Fruit fly (Drosophila melanogaster) whole organism, prepupa: ENCODE data around the gene Cypl.

Source experiments
- Blimp-1 ChIP-seq: fragments of 200-800 bp; sonication (Bioruptor generic); optimal IDR thresholded peaks from 3 replicates; lab custom pipeline; 2017; ENCODE audit warnings: missing biosample characterization, missing genetic modification characterization, mild to moderate bottlenecking, moderate library complexity, missing genetic modification reagents
- CG10631 ChIP-seq: fragments of 200-800 bp; sonication (Bioruptor generic); optimal IDR thresholded peaks from 2 replicates; lab custom pipeline; 2016; ENCODE audit warnings: missing biosample characterization, missing genetic modification characterization
- CG10669 ChIP-seq: fragments of 200-800 bp; sonication (Bioruptor generic); optimal IDR thresholded peaks from 3 replicates; lab custom pipeline; 2018; ENCODE audit warnings: missing biosample characterization, mild to moderate bottlenecking, missing genetic modification characterization, moderate library complexity
- CG11294 ChIP-seq: fragments of 200-800 bp; sonication (Bioruptor generic); IDR thresholded peaks from 2 replicates; pipeline ENCODE4 v1.3.6; 2022; ENCODE audit warnings: missing biosample characterization, missing genetic modification characterization
- CG11762 ChIP-seq: fragments of 200-800 bp; sonication (Bioruptor generic); optimal IDR thresholded peaks from 3 replicates; lab custom pipeline; 2016; ENCODE audit warnings: missing biosample characterization, missing genetic modification characterization; ENCODE audit not compliant: insufficient read depth
- CG11902 ChIP-seq: fragments of 200-800 bp; sonication (Bioruptor generic); optimal IDR thresholded peaks from 3 replicates; lab custom pipeline; 2016; ENCODE audit warnings: missing biosample characterization, missing genetic modification characterization
- CG15336 ChIP-seq: fragments of 200-800 bp; sonication (Bioruptor generic); IDR thresholded peaks from 2 replicates; pipeline ENCODE4 v1.3.6; 2022; ENCODE audit warnings: missing biosample characterization, missing genetic modification characterization
- CG1621 ChIP-seq: fragments of 200-800 bp; sonication (Bioruptor generic); optimal IDR thresholded peaks from 3 replicates; lab custom pipeline; 2018; ENCODE audit warnings: missing biosample characterization, mild to moderate bottlenecking, missing genetic modification characterization
- CG16779 ChIP-seq: fragments of 200-800 bp; sonication (Bioruptor generic); optimal IDR thresholded peaks from 3 replicates; lab custom pipeline; 2017; ENCODE audit warnings: missing biosample characterization, mild to moderate bottlenecking, missing genetic modification characterization
- CG3032 ChIP-seq: fragments of 200-800 bp; optimal IDR thresholded peaks from 2 replicates; lab custom pipeline; 2019; ENCODE audit warnings: missing biosample characterization, mild to moderate bottlenecking, missing genetic modification characterization, moderate library complexity
- CG3919 ChIP-seq: fragments of 200-800 bp; sonication (Bioruptor generic); optimal IDR thresholded peaks from 3 replicates; lab custom pipeline; 2016; ENCODE audit warnings: missing biosample characterization, missing genetic modification characterization
- CG4318 ChIP-seq: fragments of 200-800 bp; sonication (Bioruptor generic); optimal IDR thresholded peaks from 3 replicates; lab custom pipeline; 2017; ENCODE audit warnings: missing biosample characterization, mild to moderate bottlenecking, missing genetic modification characterization
- CG6163 ChIP-seq: fragments of 200-800 bp; sonication (Bioruptor generic); IDR thresholded peaks from 3 replicates; pipeline ENCODE4 v1.3.6; 2022; ENCODE audit warnings: missing biosample characterization, missing genetic modification characterization
- CG6792 ChIP-seq: fragments of 200-800 bp; sonication (Bioruptor generic); optimal IDR thresholded peaks from 3 replicates; lab custom pipeline; 2016; ENCODE audit warnings: missing biosample characterization, missing genetic modification characterization
- CG6808 ChIP-seq: fragments of 200-800 bp; sonication (Bioruptor generic); optimal IDR thresholded peaks from 3 replicates; lab custom pipeline; 2017; ENCODE audit warnings: missing biosample characterization, missing genetic modification characterization, mild to moderate bottlenecking, moderate library complexity, missing genetic modification reagents
- CG6854 ChIP-seq: fragments of 200-800 bp; sonication (Bioruptor generic); optimal IDR thresholded peaks from 2 replicates; lab custom pipeline; 2017; ENCODE audit warnings: missing biosample characterization, mild to moderate bottlenecking, missing genetic modification characterization
- CG7368 ChIP-seq: fragments of 200-800 bp; sonication (Bioruptor generic); optimal IDR thresholded peaks from 3 replicates; lab custom pipeline; 2016; ENCODE audit warnings: missing biosample characterization, missing genetic modification characterization
- CG8119 ChIP-seq: fragments of 200-800 bp; sonication (Bioruptor generic); IDR thresholded peaks from 3 replicates; pipeline ENCODE4 v1.3.6; 2022; ENCODE audit warnings: missing biosample characterization, missing genetic modification characterization
- CG8319 ChIP-seq: fragments of 200-800 bp; sonication (Bioruptor generic); optimal IDR thresholded peaks from 3 replicates; lab custom pipeline; 2016; ENCODE audit warnings: missing biosample characterization, missing genetic modification characterization
- CG8632 ChIP-seq: fragments of 200-800 bp; sonication (Bioruptor generic); optimal IDR thresholded peaks from 3 replicates; lab custom pipeline; 2016; ENCODE audit warnings: missing biosample characterization, missing genetic modification characterization
- CG9139 ChIP-seq: fragments of 200-800 bp; sonication (Bioruptor generic); optimal IDR thresholded peaks from 3 replicates; lab custom pipeline; 2017; ENCODE audit warnings: missing biosample characterization, mild to moderate bottlenecking, missing genetic modification characterization
- Eip78C ChIP-seq: fragments of 200-800 bp; sonication (Bioruptor generic); peaks from one replicate; lab custom pipeline; 2016; ENCODE audit warnings: missing biosample characterization, missing genetic modification characterization
- Ets96B ChIP-seq: fragments of 200-800 bp; optimal IDR thresholded peaks from 2 replicates; lab custom pipeline; 2019; ENCODE audit warnings: missing biosample characterization, mild to moderate bottlenecking, missing genetic modification characterization, moderate library complexity
- Hr38 ChIP-seq: sonication (Bioruptor generic); optimal IDR thresholded peaks from 2 replicates; lab custom pipeline; 2016; ENCODE audit warnings: missing biosample characterization, missing genetic modification characterization
- Hr39 ChIP-seq: fragments of 200-800 bp; sonication (Bioruptor generic); optimal IDR thresholded peaks from 2 replicates; lab custom pipeline; 2016; ENCODE audit warnings: missing biosample characterization, missing genetic modification characterization
- Hr4 ChIP-seq: fragments of 200-800 bp; sonication (Bioruptor generic); optimal IDR thresholded peaks from 3 replicates; lab custom pipeline; 2016; ENCODE audit warnings: missing biosample characterization, missing genetic modification characterization
- Lpt ChIP-seq: fragments of 200-800 bp; sonication (Bioruptor generic); optimal IDR thresholded peaks from 3 replicates; lab custom pipeline; 2016; ENCODE audit warnings: missing biosample characterization, missing genetic modification characterization
- Met ChIP-seq: fragments of 200-800 bp; sonication (Bioruptor generic); optimal IDR thresholded peaks from 3 replicates; lab custom pipeline; 2016; ENCODE audit warnings: missing biosample characterization, missing genetic modification characterization
- OdsH ChIP-seq: fragments of 200-800 bp; sonication (Bioruptor generic); optimal IDR thresholded peaks from 3 replicates; lab custom pipeline; 2016; ENCODE audit warnings: missing biosample characterization, missing genetic modification characterization
- Smox ChIP-seq: fragments of 200-800 bp; sonication (Bioruptor generic); optimal IDR thresholded peaks from 3 replicates; lab custom pipeline; 2016; ENCODE audit warnings: missing biosample characterization, missing genetic modification characterization
- Sox102F ChIP-seq: fragments of 200-800 bp; sonication (Bioruptor generic); optimal IDR thresholded peaks from 2 replicates; lab custom pipeline; 2016; ENCODE audit warnings: missing biosample characterization, mild to moderate bottlenecking, missing genetic modification characterization
- Sox14 ChIP-seq: fragments of 200-800 bp; sonication (Bioruptor generic); optimal IDR thresholded peaks from 3 replicates; lab custom pipeline; 2016; ENCODE audit warnings: missing biosample characterization, missing genetic modification characterization
- Sox15 ChIP-seq: fragments of 200-800 bp; sonication (Bioruptor generic); optimal IDR thresholded peaks from 3 replicates; lab custom pipeline; 2016; ENCODE audit warnings: missing biosample characterization, missing genetic modification characterization
- acj6 ChIP-seq: fragments of 200-800 bp; sonication (Bioruptor generic); optimal IDR thresholded peaks from 3 replicates; lab custom pipeline; 2016; ENCODE audit warnings: missing biosample characterization, missing genetic modification characterization
- cyc ChIP-seq: fragments of 200-800 bp; sonication (Bioruptor generic); optimal IDR thresholded peaks from 3 replicates; lab custom pipeline; 2016; ENCODE audit warnings: missing biosample characterization, missing genetic modification characterization
- dac ChIP-seq: fragments of 200-800 bp; sonication (Bioruptor generic); optimal IDR thresholded peaks from 2 replicates; lab custom pipeline; 2017; ENCODE audit warnings: missing biosample characterization, mild to moderate bottlenecking, missing genetic modification characterization
- dsx ChIP-seq: fragments of 200-800 bp; optimal IDR thresholded peaks from 3 replicates; lab custom pipeline; 2019; ENCODE audit warnings: missing biosample characterization, mild to moderate bottlenecking, missing genetic modification characterization, moderate library complexity; ENCODE audit not compliant: poor library complexity, severe bottlenecking
- esn ChIP-seq: fragments of 200-800 bp; sonication (Bioruptor generic); optimal IDR thresholded peaks from 2 replicates; lab custom pipeline; 2016; ENCODE audit warnings: missing biosample characterization, mild to moderate bottlenecking, missing genetic modification characterization, moderate library complexity
- fd85E ChIP-seq: fragments of 200-800 bp; sonication (Bioruptor generic); optimal IDR thresholded peaks from 3 replicates; lab custom pipeline; 2016; ENCODE audit warnings: missing biosample characterization, missing genetic modification characterization
- fkh ChIP-seq: fragments of 200-800 bp; sonication (Bioruptor generic); optimal IDR thresholded peaks from 3 replicates; lab custom pipeline; 2017; ENCODE audit warnings: missing biosample characterization, mild to moderate bottlenecking, missing genetic modification characterization, moderate library complexity
- lz ChIP-seq: fragments of 200-800 bp; sonication (Bioruptor generic); optimal IDR thresholded peaks from 3 replicates; lab custom pipeline; 2016; ENCODE audit warnings: missing biosample characterization, missing genetic modification characterization
- net ChIP-seq: fragments of 200-800 bp; sonication (Bioruptor generic); optimal IDR thresholded peaks from 3 replicates; lab custom pipeline; 2016; ENCODE audit warnings: missing biosample characterization, missing genetic modification characterization
- salr ChIP-seq, 2 experiments: fragments of 200-800 bp; sonication (Bioruptor generic); optimal IDR thresholded peaks; 3 replicates each; lab custom pipeline; 2016 to 2018; ENCODE audit warnings: missing biosample characterization in 2 of 2, missing genetic modification characterization in 2 of 2, mild to moderate bottlenecking in 1 of 2
- spab ChIP-seq: fragments of 200-800 bp; sonication (Bioruptor generic); optimal IDR thresholded peaks from 2 replicates; lab custom pipeline; 2017; ENCODE audit warnings: missing biosample characterization, mild to moderate bottlenecking, missing genetic modification characterization, missing genetic modification reagents
- svp ChIP-seq: fragments of 200-800 bp; sonication (Bioruptor generic); peaks from one replicate; lab custom pipeline; 2016; ENCODE audit warnings: missing biosample characterization, missing genetic modification characterization
- topi ChIP-seq: fragments of 200-800 bp; sonication (Bioruptor generic); optimal IDR thresholded peaks from 3 replicates; lab custom pipeline; 2016; ENCODE audit warnings: missing biosample characterization, missing genetic modification characterization
- vri ChIP-seq: fragments of 200-800 bp; sonication (Bioruptor generic); optimal IDR thresholded peaks from 3 replicates; lab custom pipeline; 2016; ENCODE audit warnings: missing biosample characterization, mild to moderate bottlenecking, missing genetic modification characterization

Gene Cypl

dm6 chr3L:591370-591769, 48.6 kb upstream of the Cypl start (continued):
- TF ChIP-seq CG10631 (GFP tag; lab: Kevin White, UChicago) (no peak), Sox14 (GFP tag; lab: Kevin White, UChicago) (no peak), OdsH (no peak), lz (GFP tag; lab: Kevin White, UChicago) (no peak), Sox15 (GFP tag; lab: Kevin White, UChicago) (no peak), spab (GFP tag; lab: Kevin White, UChicago) (no peak), CG1621 (tag; lab: Kevin White, UChicago) (peak; percentile 26), CG6163 (GFP tag; lab: Robert Waterston, UW) (peak; percentile 79), CG11902 (GFP tag; lab: Kevin White, UChicago) (no peak), CG3032 (tag; lab: Kevin White, UChicago) (peak; percentile 24), Blimp-1 (no peak), svp (GFP tag; lab: Kevin White, UChicago) (no peak), CG9139 (GFP tag; lab: Kevin White, UChicago) (no peak), CG10669 (GFP tag; lab: Kevin White, UChicago) (no peak), Ets96B (peak; percentile 53), Met (GFP tag; lab: Kevin White, UChicago) (no peak), acj6 (no peak)
- TF ChIP-seq, all 60 proteins: peak for 8

- TF ChIP-seq CG6854 (GFP tag; lab: Kevin White, UChicago), result peak; percentile 8
- peak; percentile 90 for TF ChIP-seq Hr4 (GFP tag; lab: Kevin White, UChicago)
- peak; percentile 9 for TF ChIP-seq Hr38
- peak; percentile 79 for TF ChIP-seq CG8119 (GFP tag; lab: Robert Waterston, UW)
- peak; percentile 72 for TF ChIP-seq dac (GFP tag; lab: Kevin White, UChicago)
- TF ChIP-seq CG6792 (GFP tag; lab: Kevin White, UChicago), result peak; percentile 84
- peak; percentile 82 for TF ChIP-seq dsx
- TF ChIP-seq CG10669 (GFP tag; lab: Kevin White, UChicago), result peak; percentile 88
- TF ChIP-seq Smox (GFP tag; lab: Kevin White, UChicago), result no peak
- peak; percentile 91 for TF ChIP-seq net
- peak; percentile 77 for TF ChIP-seq CG8319 (GFP tag; lab: Kevin White, UChicago)
- peak; percentile 93 for TF ChIP-seq CG3919 (GFP tag; lab: Kevin White, UChicago)
- peak; percentile 88 for TF ChIP-seq CG1621 (tag; lab: Kevin White, UChicago)
- TF ChIP-seq vri (GFP tag; lab: Kevin White, UChicago), result no peak
- TF ChIP-seq fkh (GFP tag; lab: Kevin White, UChicago), result no peak
- peak; percentile 26 for TF ChIP-seq fd85E (GFP tag; lab: Kevin White, UChicago)
- peak; percentile 84 for TF ChIP-seq CG9139 (GFP tag; lab: Kevin White, UChicago)
- TF ChIP-seq Sox102F (GFP tag; lab: Kevin White, UChicago), result no peak
- TF ChIP-seq topi, result peak; percentile 76
- TF ChIP-seq cyc (GFP tag; lab: Kevin White, UChicago), result peak; percentile 79
- TF ChIP-seq Lpt, result peak; percentile 69
- TF ChIP-seq Hr39 (GFP tag; lab: Kevin White, UChicago), result peak; percentile 77
- peak; percentile 84 for TF ChIP-seq CG7368 (GFP tag; lab: Kevin White, UChicago)
- TF ChIP-seq CG6808 (GFP tag; lab: Kevin White, UChicago), result peak; percentile 84
- peak; percentile 87 for TF ChIP-seq CG11294 (GFP tag; lab: Robert Waterston, UW)
- peak; percentile 84 for TF ChIP-seq CG11902 (GFP tag; lab: Kevin White, UChicago)
- TF ChIP-seq salr (GFP tag; optimal IDR thresholded peaks at IDR 0.05; lab: Kevin White, UChicago), result peak; percentile 66 to 87
- TF ChIP-seq CG11762 (GFP tag; lab: Kevin White, UChicago), result peak; percentile 51
- TF ChIP-seq Ets96B, result peak; percentile 85
- TF ChIP-seq Eip78C, result peak; percentile 96
- TF ChIP-seq CG16779 (tag; lab: Kevin White, UChicago), result peak; percentile 80
- TF ChIP-seq CG15336 (GFP tag; lab: Robert Waterston, UW), result peak; percentile 88
- TF ChIP-seq OdsH, result peak; percentile 81
- peak; percentile 61 for TF ChIP-seq CG4318 (GFP tag; lab: Kevin White, UChicago)
- TF ChIP-seq CG8632 (GFP tag; lab: Kevin White, UChicago), result peak; percentile 72
- TF ChIP-seq CG10631 (GFP tag; lab: Kevin White, UChicago), result peak; percentile 90
- peak; percentile 67 for TF ChIP-seq esn (GFP tag; lab: Kevin White, UChicago)
- TF ChIP-seq acj6, result peak; percentile 86
These were observed 46.9 kb upstream of the Cypl start for dm6 chr3L:589290-590281.
